Worm (Caenorhabditis elegans) whole organism, L4/young adult: ENCODE results near the gene T28F12.1.

Experiments used
- dao-5 ChIP-seq: sonication (generic microtip); optimal IDR thresholded peaks from 2 replicates; lab custom pipeline; 2016; ENCODE audit warnings: missing genotype, missing genetic modification characterization, moderate library complexity, missing compliant biosample characterization
- him-1 ChIP-seq: sonication (generic microtip); optimal IDR thresholded peaks from 2 replicates; lab custom pipeline; 2016; ENCODE audit warnings: missing genotype, missing genetic modification reagents, missing genetic modification characterization, missing compliant biosample characterization

- TF ChIP-seq dao-5: no peak
- no peak for TF ChIP-seq him-1
Measured at ce11 chrV:4483049-4483507, 29.8 kb upstream of the T28F12.1 start, which contains the start of gene exc-15.
